Worm (Caenorhabditis elegans) whole organism, L1 larva: ENCODE measurements around the gene C54E4.4.

Experiments used
- C04F5.9 ChIP-seq: sonication (generic microtip); optimal IDR thresholded peaks from 2 replicates; lab custom pipeline; 2016; ENCODE audit warnings: missing genetic modification characterization, missing compliant biosample characterization
- C16A3.4 ChIP-seq: fragments of 150-350 bp; optimal IDR thresholded peaks from 2 replicates; lab custom pipeline; 2014; ENCODE audit warnings: missing biosample characterization, missing genetic modification characterization
- F16B12.6 ChIP-seq: fragments of 150-350 bp; optimal IDR thresholded peaks from 2 replicates; lab custom pipeline; 2014; ENCODE audit warnings: missing biosample characterization, missing genetic modification characterization
- aha-1 ChIP-seq: fragments of 150-350 bp; optimal IDR thresholded peaks from 2 replicates; lab custom pipeline; 2014; ENCODE audit warnings: missing biosample characterization, missing genetic modification characterization
- aly-2 ChIP-seq: fragments of 150-350 bp; optimal IDR thresholded peaks from 2 replicates; lab custom pipeline; 2014; ENCODE audit warnings: missing biosample characterization, missing genetic modification characterization
- ama-1 ChIP-seq: fragments of 150-350 bp; optimal IDR thresholded peaks from 2 replicates; lab custom pipeline; 2014
- ceh-8 ChIP-seq: fragments of 200-800 bp; sonication (Bioruptor generic); optimal IDR thresholded peaks from 2 replicates; lab custom pipeline; 2018; ENCODE audit warnings: mild to moderate bottlenecking, missing genetic modification characterization, moderate library complexity, missing compliant biosample characterization
- ceh-82 ChIP-seq, 3 experiments: fragments of 150-350 bp in 1 of 3; sonication (generic microtip) in 2 of 3; optimal IDR thresholded peaks; 2 replicates each; lab custom pipeline; 2014 to 2017; ENCODE audit warnings: missing biosample characterization in 3 of 3, missing genetic modification characterization in 3 of 3
- dpl-1 ChIP-seq, 3 experiments: fragments of 150-350 bp in 2 of 3; sonication (generic microtip) in 1 of 3; optimal IDR thresholded peaks; 2 replicates each; lab custom pipeline; 2014 to 2017; ENCODE audit warnings: missing biosample characterization in 3 of 3, missing genetic modification characterization in 3 of 3, missing genetic modification reagents in 3 of 3
- dsc-1 ChIP-seq: sonication (generic microtip); optimal IDR thresholded peaks from 2 replicates; lab custom pipeline; 2016; ENCODE audit warnings: mild to moderate bottlenecking, missing genetic modification characterization, missing compliant biosample characterization
- efl-1 ChIP-seq, 4 experiments: fragments of 150-350 bp; optimal IDR thresholded peaks in 3 of 4; peaks in 1 of 4; 1 replicate in 1 of 4; 2 replicates in 3 of 4; lab custom pipeline; 2014; ENCODE audit warnings: missing biosample characterization in 2 of 4, missing genetic modification characterization in 2 of 4, missing genetic modification reagents in 2 of 4
- efl-3 ChIP-seq: fragments of 200-800 bp; sonication (Bioruptor generic); optimal IDR thresholded peaks from 2 replicates; lab custom pipeline; 2018; ENCODE audit warnings: mild to moderate bottlenecking, missing genetic modification characterization, missing compliant biosample characterization
- egl-27 ChIP-seq, 2 experiments: fragments of 150-350 bp in 1 of 2; sonication (generic microtip); optimal IDR thresholded peaks; 3 replicates each; lab custom pipeline; 2017 to 2018; ENCODE audit warnings: missing biosample characterization in 2 of 2, missing genetic modification characterization in 2 of 2, missing genetic modification reagents in 2 of 2
- elt-2 ChIP-seq: sonication (generic microtip); optimal IDR thresholded peaks from 2 replicates; lab custom pipeline; 2016; ENCODE audit warnings: missing genetic modification characterization, mild to moderate bottlenecking, inconsistent platforms, missing compliant biosample characterization, missing genetic modification reagents
- hlh-17 ChIP-seq: fragments of 200-800 bp; sonication (Bioruptor generic); optimal IDR thresholded peaks from 2 replicates; lab custom pipeline; 2018; ENCODE audit warnings: missing genetic modification characterization, mild to moderate bottlenecking, missing compliant biosample characterization, moderate library complexity, borderline replicate concordance
- hlh-4 ChIP-seq: sonication (generic microtip); optimal IDR thresholded peaks from 2 replicates; lab custom pipeline; 2016; ENCODE audit warnings: mild to moderate bottlenecking, missing genetic modification characterization, missing compliant biosample characterization
- irx-1 ChIP-seq: sonication (generic microtip); optimal IDR thresholded peaks from 2 replicates; lab custom pipeline; 2016; ENCODE audit warnings: missing genetic modification characterization, missing compliant biosample characterization
- isw-1 ChIP-seq: fragments of 200-800 bp; sonication (Bioruptor generic); IDR thresholded peaks from 2 replicates; pipeline ENCODE4 v1.3.6; 2022; ENCODE audit warnings: missing genetic modification characterization, missing compliant biosample characterization
- jun-1 ChIP-seq: fragments of 150-350 bp; optimal IDR thresholded peaks from 2 replicates; lab custom pipeline; 2014; ENCODE audit warnings: missing biosample characterization, missing genetic modification reagents, missing genetic modification characterization
- lin-14 ChIP-seq: fragments of 200-800 bp; sonication (Bioruptor generic); optimal IDR thresholded peaks from 2 replicates; lab custom pipeline; 2018; ENCODE audit warnings: mild to moderate bottlenecking, missing genetic modification characterization, moderate library complexity, missing compliant biosample characterization
- lin-15B ChIP-seq: fragments of 150-350 bp; sonication (generic microtip); optimal IDR thresholded peaks from 3 replicates; lab custom pipeline; 2014; ENCODE audit warnings: missing biosample characterization, missing genetic modification characterization
- lin-35 ChIP-seq, 2 experiments: fragments of 150-350 bp; optimal IDR thresholded peaks; 2 replicates each; lab custom pipeline; 2014; ENCODE audit warnings: missing biosample characterization in 2 of 2, missing genetic modification characterization in 2 of 2, missing genetic modification reagents in 2 of 2
- lin-39 ChIP-seq: fragments of 150-350 bp; optimal IDR thresholded peaks from 2 replicates; lab custom pipeline; 2014; ENCODE audit warnings: missing biosample characterization, missing genetic modification reagents, missing genetic modification characterization
- lir-3 ChIP-seq: sonication (generic microtip); optimal IDR thresholded peaks from 2 replicates; lab custom pipeline; 2016; ENCODE audit warnings: mild to moderate bottlenecking, missing genetic modification characterization, moderate library complexity, missing compliant biosample characterization; ENCODE audit not compliant: poor library complexity
- lsy-2 ChIP-seq, 2 experiments: fragments of 150-350 bp; optimal IDR thresholded peaks; 2 replicates each; lab custom pipeline; 2014; ENCODE audit warnings: missing biosample characterization in 2 of 2, missing genetic modification characterization in 2 of 2
- mab-9 ChIP-seq: fragments of 200-800 bp; sonication (Bioruptor generic); IDR thresholded peaks from 2 replicates; pipeline ENCODE4 v1.3.6; 2022; ENCODE audit warnings: missing genetic modification reagents, missing genetic modification characterization, missing compliant biosample characterization
- mef-2 ChIP-seq: fragments of 150-350 bp; optimal IDR thresholded peaks from 2 replicates; lab custom pipeline; 2014; ENCODE audit warnings: missing biosample characterization, missing genetic modification characterization
- mep-1 ChIP-seq: fragments of 150-350 bp; optimal IDR thresholded peaks from 2 replicates; lab custom pipeline; 2014; ENCODE audit warnings: missing biosample characterization, missing genetic modification characterization
- nhr-11 ChIP-seq: fragments of 150-350 bp; optimal IDR thresholded peaks from 2 replicates; lab custom pipeline; 2014; ENCODE audit warnings: missing biosample characterization, missing genetic modification characterization
- nhr-12 ChIP-seq: sonication (generic microtip); optimal IDR thresholded peaks from 2 replicates; lab custom pipeline; 2017; ENCODE audit warnings: missing biosample characterization, missing genetic modification characterization
- nhr-19 ChIP-seq: fragments of 200-800 bp; sonication (Bioruptor generic); conservative IDR thresholded peaks from 2 replicates; pipeline ENCODE4 v1.3.6; 2022; ENCODE audit warnings: missing genetic modification characterization, missing compliant biosample characterization
- nhr-20 ChIP-seq: sonication (generic microtip); optimal IDR thresholded peaks from 2 replicates; lab custom pipeline; 2016; ENCODE audit warnings: mild to moderate bottlenecking, missing genetic modification characterization, missing compliant biosample characterization
- nhr-237 ChIP-seq: fragments of 150-350 bp; optimal IDR thresholded peaks from 2 replicates; lab custom pipeline; 2014; ENCODE audit warnings: missing biosample characterization, missing genetic modification characterization
- nhr-28 ChIP-seq: fragments of 150-350 bp; optimal IDR thresholded peaks from 2 replicates; lab custom pipeline; 2014; ENCODE audit warnings: missing biosample characterization, missing genetic modification characterization
- nhr-71 ChIP-seq: sonication (generic microtip); optimal IDR thresholded peaks from 2 replicates; lab custom pipeline; 2016; ENCODE audit warnings: mild to moderate bottlenecking, missing genetic modification characterization, moderate library complexity, missing compliant biosample characterization
- nhr-76 ChIP-seq: sonication (generic microtip); optimal IDR thresholded peaks from 2 replicates; lab custom pipeline; 2017; ENCODE audit warnings: missing biosample characterization, missing genetic modification characterization
- nhr-77 ChIP-seq: fragments of 150-350 bp; optimal IDR thresholded peaks from 2 replicates; lab custom pipeline; 2014; ENCODE audit warnings: missing biosample characterization, missing genetic modification characterization
- nhr-84 ChIP-seq: sonication (generic microtip); optimal IDR thresholded peaks from 2 replicates; lab custom pipeline; 2017; ENCODE audit warnings: missing biosample characterization, missing genetic modification characterization
- nhr-85 ChIP-seq: sonication (generic microtip); peaks from one replicate; lab custom pipeline; 2016; ENCODE audit warnings: missing genetic modification characterization, inconsistent platforms, missing compliant biosample characterization
- nhr-90 ChIP-seq: sonication (generic microtip); optimal IDR thresholded peaks from 2 replicates; lab custom pipeline; 2016; ENCODE audit warnings: mild to moderate bottlenecking, missing genetic modification characterization, missing compliant biosample characterization; ENCODE audit not compliant: poor library complexity
- pax-3 ChIP-seq: fragments of 200-800 bp; sonication (Bioruptor generic); optimal IDR thresholded peaks from 2 replicates; lab custom pipeline; 2018; ENCODE audit warnings: mild to moderate bottlenecking, missing genetic modification characterization, moderate library complexity, missing compliant biosample characterization
- pqm-1 ChIP-seq: sonication (generic microtip); optimal IDR thresholded peaks from 3 replicates; lab custom pipeline; 2017; ENCODE audit warnings: missing biosample characterization, missing genetic modification characterization
- rnt-1 ChIP-seq: sonication (generic microtip); optimal IDR thresholded peaks from 2 replicates; lab custom pipeline; 2016; ENCODE audit warnings: mild to moderate bottlenecking, missing genetic modification characterization, moderate library complexity, missing compliant biosample characterization
- skn-1 ChIP-seq: fragments of 150-350 bp; optimal IDR thresholded peaks from 2 replicates; lab custom pipeline; 2014; ENCODE audit warnings: missing biosample characterization, missing genetic modification characterization
- snu-23 ChIP-seq: sonication (generic microtip); optimal IDR thresholded peaks from 2 replicates; lab custom pipeline; 2016; ENCODE audit warnings: missing genetic modification characterization, missing compliant biosample characterization
- swsn-7 ChIP-seq: sonication (generic microtip); optimal IDR thresholded peaks from 2 replicates; lab custom pipeline; 2016; ENCODE audit warnings: missing genetic modification characterization, missing compliant biosample characterization
- unc-130 ChIP-seq: fragments of 150-350 bp; optimal IDR thresholded peaks from 2 replicates; lab custom pipeline; 2017; ENCODE audit warnings: missing biosample characterization, missing genetic modification characterization, inconsistent platforms
- unc-86 ChIP-seq: sonication (generic microtip); optimal IDR thresholded peaks from 2 replicates; lab custom pipeline; 2016; ENCODE audit warnings: missing genetic modification characterization, missing compliant biosample characterization
- unc-98 ChIP-seq: fragments of 200-800 bp; sonication (Bioruptor generic); IDR thresholded peaks from 2 replicates; pipeline ENCODE4 v1.3.6; 2022; ENCODE audit warnings: missing genetic modification characterization, missing compliant biosample characterization
- vab-15 ChIP-seq: sonication (generic microtip); optimal IDR thresholded peaks from 2 replicates; lab custom pipeline; 2017; ENCODE audit warnings: missing genotype, mild to moderate bottlenecking, missing genetic modification characterization, missing compliant biosample characterization
- ztf-4 ChIP-seq: fragments of 150-350 bp; optimal IDR thresholded peaks from 2 replicates; lab custom pipeline; 2014; ENCODE audit warnings: missing biosample characterization, missing genetic modification characterization

Gene C54E4.4

ce11 chrIV:2168514-2168913 lies at the start of gene C54E4.4:
C54E4.4 (minus strand) TSS chrIV:2168614.
- TF ChIP-seq nhr-77 (tag; lab: Kevin White, UChicago): peak; percentile 25
- TF ChIP-seq efl-1 (optimal IDR thresholded peaks at IDR 0.05; lab: Kevin White, UChicago): no peak
- TF ChIP-seq efl-1 (GFP tag; optimal IDR thresholded peaks at IDR 0.05 in 1 of 2; lab: Kevin White, UChicago): peak in 1 of 2 experiments; percentile 90
- TF ChIP-seq skn-1 (tag; lab: Kevin White, UChicago): no peak

- TF ChIP-seq irx-1 (tag; lab: Kevin White, UChicago) (no peak), ceh-82 (tag; optimal IDR thresholded peaks at IDR 0.05; lab: Kevin White, UChicago) (no peak), lin-14 (peak; percentile 76), nhr-237 (tag; lab: Kevin White, UChicago) (no peak), elt-2 (no peak), egl-27 (tag; optimal IDR thresholded peaks at IDR 0.05; lab: Kevin White, UChicago) (no peak), nhr-77 (tag; lab: Kevin White, UChicago) (no peak), nhr-85 (no peak), ceh-8 (no peak), dsc-1 (tag; lab: Kevin White, UChicago) (peak; percentile 37), aha-1 (no peak), pax-3 (tag; lab: Kevin White, UChicago) (no peak), mef-2 (tag; lab: Kevin White, UChicago) (no peak), efl-3 (GFP tag; lab: Kevin White, UChicago) (no peak), rnt-1 (tag; lab: Kevin White, UChicago) (peak; percentile 27), nhr-19 (GFP tag; lab: Robert Waterston, UW) (no peak; the same call in 1 of the 2 replicates), F16B12.6 (tag; lab: Kevin White, UChicago) (no peak), lin-39 (tag; lab: Kevin White, UChicago) (peak; percentile 11), lin-15B (no peak), snu-23 (no peak), hlh-17 (GFP tag; lab: Kevin White, UChicago) (no peak), C04F5.9 (tag; lab: Kevin White, UChicago) (no peak), skn-1 (tag; lab: Kevin White, UChicago) (peak; percentile 41), nhr-90 (tag; lab: Kevin White, UChicago) (no peak), efl-1 (optimal IDR thresholded peaks at IDR 0.05; lab: Kevin White, UChicago) (peak in 1 of 2 experiments; percentile 2), efl-1 (GFP tag; optimal IDR thresholded peaks at IDR 0.05 in 1 of 2; lab: Kevin White, UChicago) (peak in 1 of 2 experiments; percentile 51), nhr-84 (tag; lab: Kevin White, UChicago) (no peak), pqm-1 (tag; lab: Kevin White, UChicago) (no peak), lin-35 (GFP tag; optimal IDR thresholded peaks at IDR 0.05; lab: Kevin White, UChicago) (no peak), unc-130 (tag; lab: Kevin White, UChicago) (peak; percentile 12), nhr-12 (tag; lab: Kevin White, UChicago) (no peak), ztf-4 (tag; lab: Kevin White, UChicago) (no peak), isw-1 (GFP tag; lab: Robert Waterston, UW) (no peak), unc-86 (tag; lab: Kevin White, UChicago) (no peak), nhr-71 (tag; lab: Kevin White, UChicago) (peak; percentile 52), ama-1 (lab: Kevin White, UChicago) (no peak), nhr-20 (tag; lab: Kevin White, UChicago) (peak; percentile 20), jun-1 (tag; lab: Kevin White, UChicago) (no peak), nhr-11 (tag; lab: Kevin White, UChicago) (no peak), C16A3.4 (tag; lab: Kevin White, UChicago) (no peak), aly-2 (tag; lab: Kevin White, UChicago) (no peak), nhr-28 (tag; lab: Kevin White, UChicago) (no peak), lir-3 (tag; lab: Kevin White, UChicago) (no peak), dpl-1 (GFP tag; optimal IDR thresholded peaks at IDR 0.05; lab: Kevin White, UChicago) (no peak), mab-9 (GFP tag; lab: Robert Waterston, UW) (no peak), unc-98 (GFP tag; lab: Robert Waterston, UW) (no peak), vab-15 (tag; lab: Kevin White, UChicago) (no peak), swsn-7 (no peak), mep-1 (tag; lab: Kevin White, UChicago) (no peak), hlh-4 (tag; lab: Kevin White, UChicago) (no peak), lsy-2 (tag; optimal IDR thresholded peaks at IDR 0.05; lab: Kevin White, UChicago) (no peak), nhr-76 (tag; lab: Kevin White, UChicago) (no peak)
Observed at ce11 chrIV:2217260-2217659, 48.8 kb upstream of the C54E4.4 start.
